Fruit fly (Drosophila melanogaster): ENCODE measurements around the gene CHMP2B.

CHMP2B gene

DNA sequence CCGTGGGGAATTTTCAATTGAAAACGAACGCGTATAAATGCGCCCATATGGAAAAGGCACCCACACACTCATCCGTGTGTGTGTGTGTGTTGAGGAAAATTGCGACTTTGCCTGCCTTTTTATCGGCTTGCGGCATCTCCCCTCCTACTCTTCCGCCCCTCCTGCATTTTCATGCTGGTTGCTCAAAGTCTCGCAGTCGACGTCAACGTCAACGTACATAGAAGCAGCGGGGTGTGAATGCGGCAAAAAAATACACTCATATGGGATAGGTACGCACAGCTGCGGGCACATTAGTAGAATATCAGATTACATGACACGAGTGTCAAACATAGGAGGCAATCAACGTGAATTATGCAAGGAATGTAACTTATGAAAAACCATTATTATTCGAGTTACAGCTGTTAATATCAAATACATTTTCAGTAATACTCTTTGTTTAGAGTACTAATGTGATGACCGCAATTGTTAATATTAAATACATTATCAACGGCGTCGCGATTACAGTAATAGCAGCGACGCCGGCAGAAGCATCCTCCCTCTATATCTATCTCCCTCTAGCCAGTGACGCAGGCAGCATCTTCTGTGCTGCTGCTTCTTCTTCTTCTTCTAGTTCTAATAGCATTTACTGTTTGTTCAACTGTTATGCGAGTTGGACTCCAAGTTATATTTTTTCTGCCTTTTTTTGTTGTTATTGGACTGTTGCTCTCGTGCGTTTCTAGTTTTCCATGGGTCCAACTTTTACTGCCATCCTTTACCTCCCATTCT is 47.6 kb downstream of the CHMP2B start (continued):
- TF ChIP-seq CG6813 (GFP tag; optimal IDR thresholded peaks at IDR 0.05) (peak; percentile 92), CG3163 (GFP tag; optimal IDR thresholded peaks at IDR 0.05) (peak; percentile 59), tio (GFP tag; optimal IDR thresholded peaks at IDR 0.05) (peak; percentile 81), Oli (tag; optimal IDR thresholded peaks at IDR 0.05) (peak; percentile 93), CG10565 (GFP tag; optimal IDR thresholded peaks at IDR 0.05) (peak; percentile 57), hb (GFP tag; IDR thresholded peaks at IDR 0.05; ENCODE audit: partially characterized antibody) (no peak), kah (GFP tag; optimal IDR thresholded peaks at IDR 0.05) (peak; percentile 59), CG3407 (GFP tag; optimal IDR thresholded peaks at IDR 0.05) (peak; percentile 85), Eip74EF (GFP tag; optimal IDR thresholded peaks at IDR 0.05) (peak in 1 of 2 experiments; percentile 81), tin (GFP tag; optimal IDR thresholded peaks at IDR 0.05) (peak; percentile 92), Atf6 (GFP tag; IDR thresholded peaks at IDR 0.05) (peak; percentile 80), Sox102F (GFP tag; optimal IDR thresholded peaks at IDR 0.05) (peak; percentile 92), CG13894 (tag; optimal IDR thresholded peaks at IDR 0.05) (peak; percentile 54), Hey (tag; optimal IDR thresholded peaks at IDR 0.05) (peak; percentile 50), Ptx1 (GFP tag; IDR thresholded peaks at IDR 0.05) (peak; percentile 92), CG9609 (GFP tag; optimal IDR thresholded peaks at IDR 0.05) (peak; percentile 82), CG14965 (GFP tag; optimal IDR thresholded peaks at IDR 0.05; ENCODE audit: borderline replicate concordance) (peak; percentile 57), twi (tag; optimal IDR thresholded peaks at IDR 0.05) (peak; percentile 79), stwl (tag; optimal IDR thresholded peaks at IDR 0.05) (peak; percentile 56), ssp (GFP tag; IDR thresholded peaks at IDR 0.05) (peak; percentile 55; the same call in 1 of the 2 replicates), D19A (tag; optimal IDR thresholded peaks at IDR 0.05) (peak; percentile 90), tna (GFP tag; IDR thresholded peaks at IDR 0.05; ENCODE audit: partially characterized antibody) (no peak), pb (GFP tag; optimal IDR thresholded peaks at IDR 0.05) (peak; percentile 84), CG6683 (GFP tag; optimal IDR thresholded peaks at IDR 0.05) (peak; percentile 74), CG5180 (GFP tag; optimal IDR thresholded peaks at IDR 0.05) (peak; percentile 67), fd3F (GFP tag; optimal IDR thresholded peaks at IDR 0.05) (peak; percentile 68), ind (GFP tag; optimal IDR thresholded peaks at IDR 0.05) (peak; percentile 88), CG16779 (GFP tag; IDR thresholded peaks at IDR 0.05) (peak; percentile 68; the same call in 1 of the 2 replicates), en (GFP tag; optimal IDR thresholded peaks at IDR 0.05) (peak; percentile 86), ac (GFP tag; optimal IDR thresholded peaks at IDR 0.05) (peak; percentile 80), CG11456 (GFP tag; IDR thresholded peaks at IDR 0.05) (peak; percentile 78), Jarid2 (GFP tag; optimal IDR thresholded peaks at IDR 0.05) (peak; percentile 79), CG2199 (GFP tag; IDR thresholded peaks at IDR 0.05) (peak; percentile 78; the same call in 2 of the 3 replicates), CG14860 (GFP tag; IDR thresholded peaks at IDR 0.05; ENCODE audit: partially characterized antibody) (no peak), CG30431 (GFP tag; optimal IDR thresholded peaks at IDR 0.05) (peak; percentile 86), slbo (GFP tag; IDR thresholded peaks at IDR 0.05) (peak; percentile 88), CG10366 (GFP tag; IDR thresholded peaks at IDR 0.05) (peak; percentile 86), CG7928 (GFP tag; optimal IDR thresholded peaks at IDR 0.05) (peak; percentile 51), H2.0 (GFP tag; IDR thresholded peaks at IDR 0.05) (peak; percentile 92), Dp (GFP tag; optimal IDR thresholded peaks at IDR 0.05) (no peak), CG32532 (GFP tag; IDR thresholded peaks at IDR 0.05) (peak; percentile 87), Dll (GFP tag; IDR thresholded peaks at IDR 0.05; ENCODE audit: partially characterized antibody) (no peak), yki (optimal IDR thresholded peaks at IDR 0.05) (peak; percentile 24), CG2889 (GFP tag; IDR thresholded peaks at IDR 0.05) (peak; percentile 62; the same call in 2 of the 3 replicates), CG6654 (GFP tag; optimal IDR thresholded peaks at IDR 0.05) (peak; percentile 75), Trl (optimal IDR thresholded peaks at IDR 0.05) (peak in 1 of 2 experiments; percentile 8), Trl (GFP tag; optimal IDR thresholded peaks at IDR 0.05) (peak; percentile 88), CHES-1-like (GFP tag; optimal IDR thresholded peaks at IDR 0.05) (peak; percentile 78), pfk (GFP tag; optimal IDR thresholded peaks at IDR 0.05) (no peak)

Data from whole organism, embryonic.